Fruit fly (Drosophila melanogaster) whole organism, embryonic: Measurements from ENCODE around the gene Rdh.

Experiments
- CG10565 ChIP-seq: fragments of 200-800 bp; sonication (Bioruptor generic); optimal IDR thresholded peaks from 3 replicates; lab custom pipeline; 2016; ENCODE audit warnings: missing biosample characterization, mild to moderate bottlenecking, missing genetic modification characterization
- CG13287 ChIP-seq: fragments of 200-800 bp; sonication (Bioruptor generic); IDR thresholded peaks from 2 replicates; pipeline ENCODE4 v1.3.6; 2022; ENCODE audit warnings: missing biosample characterization, missing genetic modification characterization; ENCODE audit not compliant: partially characterized antibody
- CG30403 ChIP-seq: fragments of 200-800 bp; sonication (Bioruptor generic); optimal IDR thresholded peaks from 3 replicates; lab custom pipeline; 2016; ENCODE audit warnings: missing biosample characterization, missing genetic modification characterization
- CG8089 ChIP-seq: fragments of 200-800 bp; sonication (Bioruptor generic); optimal IDR thresholded peaks from 3 replicates; lab custom pipeline; 2016; ENCODE audit warnings: missing biosample characterization, missing genetic modification characterization
- CG8765 ChIP-seq: fragments of 200-800 bp; sonication (Bioruptor generic); IDR thresholded peaks from 2 replicates; pipeline ENCODE4 v1.3.6; 2022; ENCODE audit warnings: missing biosample characterization, missing genetic modification characterization
- CrebB ChIP-seq: fragments of 200-800 bp; sonication (Bioruptor generic); optimal IDR thresholded peaks from 3 replicates; lab custom pipeline; 2018; ENCODE audit warnings: missing biosample characterization, mild to moderate bottlenecking, missing genetic modification characterization
- Drgx ChIP-seq: fragments of 200-800 bp; sonication (Bioruptor generic); IDR thresholded peaks from 2 replicates; pipeline ENCODE4 v1.3.6; 2022; ENCODE audit warnings: missing biosample characterization, missing genetic modification characterization
- ase ChIP-seq: fragments of 200-800 bp; sonication (Bioruptor generic); IDR thresholded peaks from 3 replicates; pipeline ENCODE4 v1.3.6; 2022; ENCODE audit warnings: missing biosample characterization, missing genetic modification characterization
- dpn ChIP-seq, 2 experiments: fragments of 200-800 bp; sonication (Bioruptor generic); optimal IDR thresholded peaks; 3 replicates each; lab custom pipeline; 2016; ENCODE audit warnings: missing biosample characterization in 2 of 2, missing genetic modification characterization in 2 of 2
- eve ChIP-seq, 2 experiments: fragments of >200 bp; optimal IDR thresholded peaks; 2 replicates each; lab custom pipeline; 2017; ENCODE audit warnings: missing biosample characterization in 2 of 2, missing genetic modification characterization in 2 of 2
- luna ChIP-seq: fragments of 200-800 bp; sonication (Bioruptor generic); optimal IDR thresholded peaks from 2 replicates; lab custom pipeline; 2016; ENCODE audit warnings: missing biosample characterization, missing genetic modification characterization
- mld ChIP-seq: fragments of 200-800 bp; sonication (Bioruptor generic); IDR thresholded peaks from 3 replicates; pipeline ENCODE4 v1.3.6; 2022; ENCODE audit warnings: missing biosample characterization, missing genetic modification characterization; ENCODE audit not compliant: partially characterized antibody
- seq ChIP-seq: fragments of 200-800 bp; sonication (Bioruptor generic); IDR thresholded peaks from 2 replicates; pipeline ENCODE4 v1.3.6; 2022; ENCODE audit warnings: missing biosample characterization, missing genetic modification characterization
- sqz ChIP-seq: fragments of 200-800 bp; sonication (Bioruptor generic); optimal IDR thresholded peaks from 3 replicates; lab custom pipeline; 2018; ENCODE audit warnings: missing biosample characterization, mild to moderate bottlenecking, missing genetic modification characterization

dm6 chr3L:3825884-3826283, 635 bp downstream of the Rdh start:
- TF ChIP-seq CG8089 (GFP tag; lab: Kevin White, UChicago), result no peak
- no peak for TF ChIP-seq luna (GFP tag; lab: Kevin White, UChicago)
- TF ChIP-seq sqz (GFP tag; lab: Kevin White, UChicago), result no peak
- TF ChIP-seq ase (GFP tag; lab: Robert Waterston, UW), result no peak
- TF ChIP-seq CG8765 (GFP tag; lab: Robert Waterston, UW), result no peak
- TF ChIP-seq mld (GFP tag; lab: Robert Waterston, UW), result no peak
- TF ChIP-seq CrebB, result no peak
- TF ChIP-seq Drgx, result no peak
- TF ChIP-seq CG30403, result no peak
- no peak for TF ChIP-seq dpn (GFP tag; optimal IDR thresholded peaks at IDR 0.05; lab: Kevin White, UChicago)
- no peak for TF ChIP-seq CG10565 (GFP tag; lab: Kevin White, UChicago)
- no peak for TF ChIP-seq seq (GFP tag; lab: Robert Waterston, UW)
- TF ChIP-seq eve (GFP tag; optimal IDR thresholded peaks at IDR 0.05; lab: Kevin White, UChicago), result no peak
- no peak for TF ChIP-seq CG13287 (GFP tag; lab: Robert Waterston, UW)
